Worm (Caenorhabditis elegans) whole organism, late embryonic: ENCODE results near the gene F48D6.4.
A peak's percentile ranks its signal among the peaks of the same experiment; 100 is the strongest.

ENCODE experiments used
- C38D4.7 ChIP-seq: fragments of 200-800 bp; sonication (Bioruptor generic); optimal IDR thresholded peaks from 2 replicates; lab custom pipeline; 2018; ENCODE audit warnings: mild to moderate bottlenecking, missing genetic modification characterization, moderate library complexity, missing compliant biosample characterization
- F13H6.1 ChIP-seq: sonication (generic microtip); optimal IDR thresholded peaks from 2 replicates; lab custom pipeline; 2016; ENCODE audit warnings: missing genetic modification characterization, missing compliant biosample characterization
- K02D7.2 ChIP-seq: sonication (generic microtip); optimal IDR thresholded peaks from 2 replicates; lab custom pipeline; 2017; ENCODE audit warnings: mild to moderate bottlenecking, missing genetic modification characterization, missing compliant biosample characterization
- T23F11.4 ChIP-seq: fragments of 200-800 bp; sonication (Bioruptor generic); optimal IDR thresholded peaks from 2 replicates; lab custom pipeline; 2018; ENCODE audit warnings: mild to moderate bottlenecking, missing genetic modification characterization, missing compliant biosample characterization
- ahr-1 ChIP-seq: sonication (generic microtip); optimal IDR thresholded peaks from 2 replicates; lab custom pipeline; 2016; ENCODE audit warnings: missing genetic modification characterization, missing compliant biosample characterization
- ama-1 ChIP-seq: fragments of 150-350 bp; optimal IDR thresholded peaks from 2 replicates; lab custom pipeline; 2014
- ceh-18 ChIP-seq: sonication (generic microtip); optimal IDR thresholded peaks from 2 replicates; lab custom pipeline; 2016; ENCODE audit warnings: missing genetic modification characterization, missing compliant biosample characterization
- ceh-19 ChIP-seq: fragments of 200-800 bp; sonication (Bioruptor generic); optimal IDR thresholded peaks from 2 replicates; lab custom pipeline; 2018; ENCODE audit warnings: mild to moderate bottlenecking, missing genetic modification characterization, missing compliant biosample characterization
- ceh-2 ChIP-seq: sonication (generic microtip); optimal IDR thresholded peaks from 2 replicates; lab custom pipeline; 2016; ENCODE audit warnings: missing genotype, missing genetic modification characterization, missing compliant biosample characterization
- ceh-22 ChIP-seq: sonication (generic microtip); optimal IDR thresholded peaks from 2 replicates; lab custom pipeline; 2017; ENCODE audit warnings: missing biosample characterization, missing genetic modification characterization
- ceh-24 ChIP-seq: sonication (generic microtip); optimal IDR thresholded peaks from 2 replicates; lab custom pipeline; 2016; ENCODE audit warnings: mild to moderate bottlenecking, missing genetic modification characterization, missing compliant biosample characterization
- ceh-30 ChIP-seq: fragments of 150-350 bp; optimal IDR thresholded peaks from 2 replicates; lab custom pipeline; 2014; ENCODE audit warnings: missing biosample characterization, missing genetic modification characterization
- ceh-34 ChIP-seq: sonication (generic microtip); optimal IDR thresholded peaks from 2 replicates; lab custom pipeline; 2016; ENCODE audit warnings: mild to moderate bottlenecking, missing genetic modification characterization, missing compliant biosample characterization
- ceh-48 ChIP-seq: sonication (generic microtip); optimal IDR thresholded peaks from 2 replicates; lab custom pipeline; 2016; ENCODE audit warnings: missing genetic modification characterization, inconsistent platforms, missing compliant biosample characterization
- ceh-9 ChIP-seq: sonication (generic microtip); optimal IDR thresholded peaks from 2 replicates; lab custom pipeline; 2016; ENCODE audit warnings: mild to moderate bottlenecking, missing genetic modification characterization, inconsistent platforms, missing compliant biosample characterization
- dmd-4 ChIP-seq: sonication (generic microtip); optimal IDR thresholded peaks from 2 replicates; lab custom pipeline; 2016; ENCODE audit warnings: borderline replicate concordance, missing genetic modification characterization, missing compliant biosample characterization
- elt-2 ChIP-seq: sonication (generic microtip); optimal IDR thresholded peaks from 2 replicates; lab custom pipeline; 2016; ENCODE audit warnings: missing genetic modification reagents, missing genetic modification characterization, missing compliant biosample characterization
- elt-4 ChIP-seq: sonication (generic microtip); optimal IDR thresholded peaks from 2 replicates; lab custom pipeline; 2016; ENCODE audit warnings: missing genetic modification characterization, missing compliant biosample characterization
- eyg-1 ChIP-seq: sonication (generic microtip); optimal IDR thresholded peaks from 2 replicates; lab custom pipeline; 2016; ENCODE audit warnings: missing genotype, missing genetic modification characterization, missing compliant biosample characterization
- hlh-13 ChIP-seq: fragments of 200-800 bp; sonication (Bioruptor generic); optimal IDR thresholded peaks from 2 replicates; lab custom pipeline; 2018; ENCODE audit warnings: mild to moderate bottlenecking, missing genetic modification characterization, missing compliant biosample characterization
- hlh-15 ChIP-seq: sonication (generic microtip); optimal IDR thresholded peaks from 2 replicates; lab custom pipeline; 2016; ENCODE audit warnings: missing genetic modification characterization, missing compliant biosample characterization
- lim-6 ChIP-seq: sonication (generic microtip); optimal IDR thresholded peaks from 2 replicates; lab custom pipeline; 2016; ENCODE audit warnings: missing genetic modification characterization, missing compliant biosample characterization
- lin-11 ChIP-seq: fragments of 200-800 bp; sonication (Bioruptor generic); optimal IDR thresholded peaks from 2 replicates; lab custom pipeline; 2018; ENCODE audit warnings: mild to moderate bottlenecking, missing genetic modification characterization, missing compliant biosample characterization
- madf-2 ChIP-seq: sonication (generic microtip); optimal IDR thresholded peaks from 2 replicates; lab custom pipeline; 2017; ENCODE audit warnings: missing genetic modification characterization, missing compliant biosample characterization
- mec-3 ChIP-seq: sonication (generic microtip); optimal IDR thresholded peaks from 2 replicates; lab custom pipeline; 2016; ENCODE audit warnings: borderline replicate concordance, missing genetic modification characterization, missing compliant biosample characterization
- nfya-1 ChIP-seq: sonication (generic microtip); optimal IDR thresholded peaks from 2 replicates; lab custom pipeline; 2017; ENCODE audit warnings: missing genetic modification characterization, mild to moderate bottlenecking, missing compliant biosample characterization, antibody characterized with exemption, moderate library complexity
- nhr-232 ChIP-seq: sonication (generic microtip); optimal IDR thresholded peaks from 2 replicates; lab custom pipeline; 2016; ENCODE audit warnings: missing genetic modification characterization, missing compliant biosample characterization
- odd-2 ChIP-seq: sonication (generic microtip); optimal IDR thresholded peaks from 2 replicates; lab custom pipeline; 2017; ENCODE audit warnings: antibody characterized with exemption, mild to moderate bottlenecking, missing genetic modification characterization, missing compliant biosample characterization
- pag-3 ChIP-seq: sonication (generic microtip); optimal IDR thresholded peaks from 2 replicates; lab custom pipeline; 2016; ENCODE audit warnings: missing compliant biosample characterization, missing genetic modification characterization, borderline replicate concordance
- pha-4 ChIP-seq: fragments of 150-350 bp; optimal IDR thresholded peaks from 2 replicates; lab custom pipeline; 2018; ENCODE audit warnings: missing biosample characterization, missing genetic modification reagents, missing genetic modification characterization
- pqm-1 ChIP-seq: sonication (generic microtip); optimal IDR thresholded peaks from 2 replicates; lab custom pipeline; 2016; ENCODE audit warnings: missing genetic modification characterization, missing compliant biosample characterization
- pros-1 ChIP-seq: fragments of 150-350 bp; optimal IDR thresholded peaks from 2 replicates; lab custom pipeline; 2014; ENCODE audit warnings: missing biosample characterization, missing genetic modification reagents, missing genetic modification characterization
- ref-2 ChIP-seq: sonication (generic microtip); optimal IDR thresholded peaks from 2 replicates; lab custom pipeline; 2016; ENCODE audit warnings: missing genetic modification characterization, missing compliant biosample characterization
- sdc-2 ChIP-seq: sonication (generic microtip); optimal IDR thresholded peaks from 2 replicates; lab custom pipeline; 2016; ENCODE audit warnings: missing genotype, missing genetic modification characterization, missing compliant biosample characterization
- sox-4 ChIP-seq: sonication (generic microtip); optimal IDR thresholded peaks from 2 replicates; lab custom pipeline; 2017; ENCODE audit warnings: mild to moderate bottlenecking, missing genetic modification characterization, inconsistent platforms, missing compliant biosample characterization
- syd-9 ChIP-seq: sonication (generic microtip); optimal IDR thresholded peaks from 2 replicates; lab custom pipeline; 2016; ENCODE audit warnings: mild to moderate bottlenecking, missing genetic modification characterization, moderate library complexity, missing compliant biosample characterization
- tbx-2 ChIP-seq: sonication (generic microtip); optimal IDR thresholded peaks from 2 replicates; lab custom pipeline; 2016; ENCODE audit warnings: missing genetic modification characterization, missing compliant biosample characterization
- tbx-7 ChIP-seq: sonication (generic microtip); optimal IDR thresholded peaks from 2 replicates; lab custom pipeline; 2016; ENCODE audit warnings: missing genotype, missing genetic modification characterization, missing compliant biosample characterization
- unc-3 ChIP-seq, 2 experiments: fragments of 200-800 bp in 1 of 2; sonication (Bioruptor generic) in 1 of 2; sonication (generic microtip) in 1 of 2; conservative IDR thresholded peaks in 1 of 2; optimal IDR thresholded peaks in 1 of 2; 2 replicates each; pipeline versions ENCODE4 v1.3.6 to Lab custom; 2016 to 2022; ENCODE audit warnings: missing compliant biosample characterization in 2 of 2, missing genetic modification characterization in 2 of 2, missing genetic modification reagents in 1 of 2
- unc-42 ChIP-seq: sonication (generic microtip); optimal IDR thresholded peaks from 2 replicates; lab custom pipeline; 2016; ENCODE audit warnings: missing genotype, missing genetic modification characterization, missing compliant biosample characterization
- ztf-16 ChIP-seq: sonication (generic microtip); optimal IDR thresholded peaks from 2 replicates; lab custom pipeline; 2017; ENCODE audit warnings: missing genetic modification characterization, missing compliant biosample characterization

The F48D6.4 gene

DNA sequence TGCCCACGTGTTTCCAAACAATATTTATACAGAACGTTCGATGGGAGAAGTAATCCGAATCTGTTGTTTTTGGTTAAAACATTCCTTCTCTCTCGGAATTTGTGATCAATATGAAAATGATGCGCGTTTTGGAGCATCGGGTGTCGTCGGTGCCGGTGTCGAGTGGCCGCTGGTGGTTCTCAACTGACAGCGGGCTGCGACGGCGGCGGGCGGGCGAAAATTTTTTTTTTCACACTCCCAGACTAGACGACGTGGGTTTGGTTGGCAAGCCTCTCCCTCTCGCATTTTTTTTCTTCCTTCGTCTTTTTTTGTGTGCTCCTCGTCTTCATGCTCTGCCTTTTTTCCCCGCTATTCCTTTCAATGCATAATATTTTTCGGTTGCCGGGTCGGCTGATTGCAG is 28.8 kb downstream of the F48D6.4 start, which contains the start of gene W01H2.2:
Gene W01H2.2 (minus strand): TSS at position 285 of the 400 bp plus-strand sequence.
- TF ChIP-seq unc-3 (GFP tag; conservative IDR thresholded peaks at IDR 0.05; lab: Robert Waterston, UW) (no peak), unc-3 (tag; optimal IDR thresholded peaks at IDR 0.05; lab: Kevin White, UChicago) (no peak), unc-42 (peak; percentile 10), ceh-34 (tag; lab: Kevin White, UChicago) (peak; percentile 7), sdc-2 (tag; lab: Kevin White, UChicago) (peak; percentile 10)

DNA sequence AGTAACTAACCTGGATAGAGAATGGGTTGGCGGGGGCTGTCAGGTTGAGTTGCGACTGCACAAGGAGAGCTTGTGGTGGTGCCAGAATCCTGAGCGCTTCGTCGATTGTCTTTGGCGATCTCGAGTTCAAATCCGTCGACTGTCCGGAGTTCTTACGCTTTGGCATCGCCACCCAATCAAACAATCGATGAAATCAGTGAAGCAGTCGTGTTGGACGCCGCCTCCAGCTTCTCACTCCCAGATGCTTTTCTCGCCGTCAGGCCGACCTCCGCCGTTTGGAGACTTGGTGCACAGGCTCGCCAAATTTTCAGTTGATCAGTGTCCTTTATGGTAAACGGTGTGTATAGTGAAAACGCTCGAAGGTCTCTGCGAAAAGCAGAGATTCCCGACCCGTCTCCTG is 30.1 kb downstream of the F48D6.4 start, which contains the start of the genes F20B6.10 and hpk-1:
Gene F20B6.10 (minus strand): TSS at position 303 of the 400 bp plus-strand sequence.
Gene hpk-1 (minus strand): TSS at position 397 of the 400 bp plus-strand sequence.
- TF ChIP-seq lin-11 (tag; lab: Kevin White, UChicago) (no peak), ceh-48 (no peak), ceh-30 (tag; lab: Kevin White, UChicago) (no peak), ceh-24 (tag; lab: Kevin White, UChicago) (no peak), pros-1 (tag; lab: Kevin White, UChicago) (no peak), ref-2 (no peak), syd-9 (no peak), elt-4 (tag; lab: Kevin White, UChicago) (no peak)
- TF ChIP-seq, all 69 proteins: peak for 0

DNA sequence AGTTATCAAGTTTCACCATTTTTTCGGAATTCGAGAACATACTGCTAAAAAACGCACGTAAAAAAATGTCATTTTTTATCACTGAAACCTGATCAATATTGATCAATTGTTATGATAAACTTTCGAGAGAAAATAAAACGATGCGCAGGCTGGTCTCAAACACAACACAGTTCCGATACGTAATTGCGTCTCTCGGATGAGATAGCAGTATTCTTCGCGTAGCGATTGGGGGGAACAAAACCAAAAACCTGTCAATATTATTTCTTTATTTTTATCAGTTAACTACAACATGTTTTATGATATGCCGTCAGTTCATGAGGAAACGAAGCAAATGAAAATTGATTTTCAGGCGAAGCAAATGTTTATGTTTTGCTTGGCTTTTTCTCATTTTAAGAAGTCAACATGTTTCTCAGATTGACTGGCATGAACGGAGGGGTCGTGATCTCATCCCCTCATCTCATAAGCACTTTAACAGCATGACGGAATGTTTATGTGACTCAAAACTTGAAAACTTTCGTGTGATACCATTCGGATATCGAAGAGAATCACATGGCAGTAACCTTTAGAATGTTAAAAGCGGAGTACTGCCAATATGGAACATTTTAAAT is 31.4 kb downstream of the F48D6.4 start:
- TF ChIP-seq ahr-1 (tag; lab: Kevin White, UChicago) (no peak), elt-2 (tag; lab: Kevin White, UChicago) (peak; percentile 65), odd-2 (tag; lab: Kevin White, UChicago) (no peak), ceh-9 (no peak), K02D7.2 (tag; lab: Kevin White, UChicago) (no peak), tbx-7 (tag; lab: Kevin White, UChicago) (no peak), sox-4 (no peak)

DNA sequence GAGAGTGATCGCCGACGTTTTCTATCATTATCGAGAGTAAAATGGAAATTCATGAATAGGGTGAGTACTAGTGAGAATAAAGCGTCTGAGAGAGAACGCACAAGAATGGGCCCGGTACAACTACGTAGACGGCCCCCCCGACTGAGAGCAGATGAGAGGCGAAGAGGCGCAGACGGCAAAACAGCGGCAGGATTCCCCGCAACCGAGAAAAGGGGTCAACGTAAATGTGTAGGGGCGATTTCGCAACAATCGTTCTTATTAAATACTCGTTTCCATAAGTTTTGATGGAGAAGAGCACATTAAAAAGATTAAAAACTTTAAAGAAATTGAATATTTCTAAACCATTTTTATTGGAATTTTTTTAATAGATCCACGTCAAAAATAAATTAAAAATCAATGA is 32.4 kb downstream of the F48D6.4 start:
- TF ChIP-seq ceh-34 (tag; lab: Kevin White, UChicago) (no peak), tbx-7 (tag; lab: Kevin White, UChicago) (no peak), T23F11.4 (no peak), sdc-2 (tag; lab: Kevin White, UChicago) (peak; percentile 74), ama-1 (lab: Kevin White, UChicago) (no peak), nfya-1 (tag; lab: Kevin White, UChicago) (peak; percentile 8), dmd-4 (no peak), ceh-19 (GFP tag; lab: Kevin White, UChicago) (no peak), ceh-22 (tag; lab: Kevin White, UChicago) (no peak), elt-2 (tag; lab: Kevin White, UChicago) (no peak), pha-4 (tag; lab: Kevin White, UChicago) (no peak), ref-2 (no peak), K02D7.2 (tag; lab: Kevin White, UChicago) (no peak), tbx-2 (tag; lab: Kevin White, UChicago) (peak; percentile 29), mec-3 (no peak), pros-1 (tag; lab: Kevin White, UChicago) (no peak), F13H6.1 (tag; lab: Kevin White, UChicago) (no peak), ceh-2 (tag; lab: Kevin White, UChicago) (no peak)

DNA sequence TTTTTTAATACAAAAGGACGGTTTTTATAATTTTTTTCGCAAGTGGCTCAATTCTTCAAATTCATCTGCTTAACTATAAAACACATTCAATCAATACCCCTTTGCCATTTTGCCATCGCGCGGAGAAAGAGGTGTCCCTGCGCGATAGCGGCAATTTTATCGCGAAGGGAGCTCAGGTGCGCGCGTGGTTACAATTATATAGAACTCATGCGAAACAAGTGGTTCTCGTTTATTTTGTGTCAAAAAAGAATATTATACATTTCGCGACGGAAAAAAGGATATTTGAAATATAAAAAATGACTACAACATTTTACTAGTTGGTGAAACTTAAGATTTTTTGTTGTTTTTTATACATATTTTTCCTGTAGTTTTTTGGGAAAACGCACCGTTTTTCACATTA is 37.9 kb downstream of the F48D6.4 start:
- TF ChIP-seq ceh-30 (tag; lab: Kevin White, UChicago): peak; percentile 78
- no peak for TF ChIP-seq pag-3
- peak; percentile 97 for TF ChIP-seq ref-2
- peak; percentile 77 for TF ChIP-seq F13H6.1 (tag; lab: Kevin White, UChicago)
- TF ChIP-seq hlh-15 (tag; lab: Kevin White, UChicago): peak; percentile 16
- TF ChIP-seq ahr-1 (tag; lab: Kevin White, UChicago): peak; percentile 32
- TF ChIP-seq ceh-34 (tag; lab: Kevin White, UChicago): peak; percentile 97
- peak; percentile 99 for TF ChIP-seq ceh-18
- TF ChIP-seq madf-2 (tag; lab: Kevin White, UChicago): peak; percentile 67
- TF ChIP-seq syd-9: peak; percentile 83
- peak; percentile 82 for TF ChIP-seq ceh-22 (tag; lab: Kevin White, UChicago)
- peak; percentile 40 for TF ChIP-seq C38D4.7 (GFP tag; lab: Kevin White, UChicago)
- TF ChIP-seq pros-1 (tag; lab: Kevin White, UChicago): peak; percentile 94
- peak; percentile 73 for TF ChIP-seq ztf-16 (tag; lab: Kevin White, UChicago)
- TF ChIP-seq pqm-1 (tag; lab: Kevin White, UChicago): peak; percentile 37
- no peak for TF ChIP-seq mec-3
- TF ChIP-seq eyg-1 (tag; lab: Kevin White, UChicago): peak; percentile 73
- TF ChIP-seq ceh-48: peak; percentile 94
- peak; percentile 42 for TF ChIP-seq lim-6 (tag; lab: Kevin White, UChicago)
- peak; percentile 95 for TF ChIP-seq tbx-2 (tag; lab: Kevin White, UChicago)
- TF ChIP-seq nhr-232 (tag; lab: Kevin White, UChicago): no peak
- peak; percentile 65 for TF ChIP-seq hlh-13 (GFP tag; lab: Kevin White, UChicago)
